Worm (Caenorhabditis elegans) whole organism, L4/young adult: Measurements from ENCODE around the gene C10G8.8.

ENCODE experiments used
- W03F9.2 ChIP-seq: fragments of 150-350 bp; optimal IDR thresholded peaks from 2 replicates; lab custom pipeline; 2014; ENCODE audit warnings: missing biosample characterization, missing genetic modification characterization
- him-1 ChIP-seq: sonication (generic microtip); optimal IDR thresholded peaks from 2 replicates; lab custom pipeline; 2016; ENCODE audit warnings: missing genotype, missing genetic modification reagents, missing genetic modification characterization, missing compliant biosample characterization

DNA sequence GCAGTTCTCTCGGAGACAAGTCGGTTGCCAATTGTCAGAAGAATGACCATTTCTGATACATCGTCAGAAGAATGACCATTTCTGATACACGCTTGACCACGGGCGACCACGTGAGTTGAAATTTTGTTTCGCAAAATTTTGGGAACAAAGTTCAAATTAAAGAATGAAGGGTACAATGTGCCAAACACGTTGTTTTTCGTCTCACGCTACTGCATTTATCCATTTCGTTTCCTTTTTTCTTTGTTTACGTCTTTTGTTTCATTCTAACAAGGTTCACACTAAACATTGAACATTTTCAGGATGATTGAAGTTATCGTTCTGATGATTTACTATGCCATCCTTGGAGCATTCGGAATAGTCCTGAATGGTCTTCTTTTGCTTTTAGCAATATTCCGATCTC lies 23.3 kb upstream of the C10G8.8 start, which contains the start of gene srd-9:
- no peak for TF ChIP-seq him-1 (tag; lab: Kevin White, UChicago)
- no peak for TF ChIP-seq W03F9.2 (tag; lab: Kevin White, UChicago)
